Fruit fly (Drosophila melanogaster) Kc167 (cell line): ENCODE measurements around the gene CG44038.

Source experiments
- Myc ChIP-seq: fragments of >200 bp; optimal IDR thresholded peaks from 2 replicates; lab custom pipeline; 2017; ENCODE audit warnings: missing external identifiers
- Sin3A ChIP-seq: fragments of >200 bp; optimal IDR thresholded peaks from 2 replicates; lab custom pipeline; 2018; ENCODE audit warnings: missing external identifiers
- h ChIP-seq: fragments of >200 bp; optimal IDR thresholded peaks from 3 replicates; lab custom pipeline; 2018; ENCODE audit warnings: missing external identifiers
- insv ChIP-seq: fragments of >200 bp; optimal IDR thresholded peaks from 3 replicates; lab custom pipeline; 2018; ENCODE audit warnings: missing external identifiers
- psq ChIP-seq: fragments of >200 bp; optimal IDR thresholded peaks from 2 replicates; lab custom pipeline; 2017; ENCODE audit warnings: missing external identifiers
- ttk ChIP-seq: sonication (Bioruptor generic); optimal IDR thresholded peaks from 2 replicates; lab custom pipeline; 2017; ENCODE audit warnings: missing external identifiers

The CG44038 gene

DNA sequence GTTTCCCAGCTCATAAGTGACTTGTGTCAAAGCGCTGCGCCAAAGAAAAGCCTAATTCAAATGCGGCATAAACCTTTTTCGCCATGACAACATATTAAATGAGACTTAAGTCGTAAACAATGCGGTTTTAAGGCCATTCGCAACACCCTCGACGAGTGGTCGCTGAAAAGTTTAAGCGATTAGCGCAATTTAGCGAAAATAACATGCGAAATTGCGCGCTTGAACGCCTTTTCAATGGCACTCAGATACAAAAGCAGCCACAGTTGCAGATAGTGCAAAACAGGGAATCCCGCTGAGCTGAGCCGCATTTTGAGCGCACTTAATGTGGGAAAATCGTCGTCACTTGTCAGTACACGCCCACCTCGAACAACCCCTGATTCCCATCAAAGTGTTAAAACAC, at the start of gene CG44038:
TSS of gene CG44038 (plus strand) at position 301 of the 400 bp plus-strand sequence.
- TF ChIP-seq h, result no peak
- no peak for TF ChIP-seq Myc (lab: Kevin White, UChicago)
- no peak for TF ChIP-seq ttk (lab: Kevin White, UChicago)
- no peak for TF ChIP-seq Sin3A (lab: Kevin White, UChicago)
- no peak for TF ChIP-seq psq (lab: Kevin White, UChicago)
- no peak for TF ChIP-seq insv (lab: Kevin White, UChicago)

DNA sequence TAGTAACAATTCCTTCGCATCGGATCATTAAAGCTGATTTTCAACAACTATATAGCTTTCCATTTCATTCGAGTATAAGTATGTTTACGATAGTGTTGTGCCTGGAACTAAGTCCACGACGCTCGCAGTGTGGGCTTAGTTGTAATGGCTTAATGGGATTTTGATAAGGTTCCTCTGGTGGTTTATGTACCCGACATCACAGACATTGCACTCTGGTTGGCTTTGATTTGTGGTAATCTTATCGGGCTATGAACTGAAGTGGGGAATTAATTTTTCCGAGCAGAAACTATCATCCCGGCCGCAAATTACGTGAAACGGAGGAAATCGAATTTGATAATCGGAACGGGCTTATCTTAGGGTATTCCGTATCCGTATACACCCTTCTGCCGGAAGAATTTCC, 49.2 kb upstream of the CG44038 start:
- TF ChIP-seq Myc (lab: Kevin White, UChicago) (no peak), h (no peak), ttk (lab: Kevin White, UChicago) (no peak), psq (lab: Kevin White, UChicago) (no peak), Sin3A (lab: Kevin White, UChicago) (no peak), insv (lab: Kevin White, UChicago) (no peak)

DNA sequence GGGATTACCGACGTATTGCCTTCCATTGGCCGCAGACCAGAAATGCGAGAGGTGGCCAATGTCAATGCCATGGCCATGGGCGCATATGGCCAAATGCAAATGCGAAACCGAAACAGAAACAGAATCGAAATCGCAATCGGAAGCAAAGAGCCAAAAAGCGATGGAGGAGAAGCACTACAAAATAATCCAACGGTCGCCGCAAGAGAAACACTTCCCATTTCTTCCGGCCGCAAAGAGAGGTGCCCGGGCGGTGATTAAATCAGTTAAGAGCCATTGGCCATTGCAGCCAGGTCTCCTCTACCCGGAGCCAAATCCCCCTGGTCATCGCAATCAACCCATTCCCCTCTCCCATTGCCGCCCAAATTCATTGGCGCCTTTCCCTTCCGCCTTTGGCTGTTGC, 46.6 kb upstream of the CG44038 start, which contains the start of gene CG14742:
TSS of gene CG14742 (plus strand) at position 301 of the 400 bp plus-strand sequence.
- TF ChIP-seq Sin3A (lab: Kevin White, UChicago) (no peak), h (no peak), psq (lab: Kevin White, UChicago) (no peak), insv (lab: Kevin White, UChicago) (no peak), ttk (lab: Kevin White, UChicago) (no peak), Myc (lab: Kevin White, UChicago) (no peak)

DNA sequence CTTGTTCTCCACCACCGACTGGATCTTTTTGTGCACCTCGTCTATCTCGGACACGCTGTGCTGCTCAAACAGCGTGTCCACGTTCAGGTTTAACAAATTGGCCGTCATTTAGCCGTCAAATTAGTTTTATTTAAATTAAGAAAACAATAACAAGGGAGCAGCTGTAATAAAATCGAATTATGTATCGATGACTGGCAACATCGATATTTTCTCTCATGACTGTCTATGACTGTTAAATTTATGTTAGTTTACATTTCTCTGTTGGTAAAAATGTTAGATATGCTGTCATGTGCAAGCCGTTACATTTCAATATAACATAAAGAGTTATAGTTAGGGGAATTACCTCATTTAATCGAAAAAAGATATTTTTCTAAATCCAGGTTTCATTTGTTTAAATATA, 41.3 kb upstream of the CG44038 start, which contains the start of gene Cog1:
TSS of gene Cog1 (minus strand) at position 190 of the 400 bp plus-strand sequence.
- no peak for TF ChIP-seq psq (lab: Kevin White, UChicago)
- no peak for TF ChIP-seq h
- TF ChIP-seq Myc (lab: Kevin White, UChicago), result no peak
- TF ChIP-seq insv (lab: Kevin White, UChicago), result no peak
- no peak for TF ChIP-seq ttk (lab: Kevin White, UChicago)
- TF ChIP-seq Sin3A (lab: Kevin White, UChicago), result no peak

DNA sequence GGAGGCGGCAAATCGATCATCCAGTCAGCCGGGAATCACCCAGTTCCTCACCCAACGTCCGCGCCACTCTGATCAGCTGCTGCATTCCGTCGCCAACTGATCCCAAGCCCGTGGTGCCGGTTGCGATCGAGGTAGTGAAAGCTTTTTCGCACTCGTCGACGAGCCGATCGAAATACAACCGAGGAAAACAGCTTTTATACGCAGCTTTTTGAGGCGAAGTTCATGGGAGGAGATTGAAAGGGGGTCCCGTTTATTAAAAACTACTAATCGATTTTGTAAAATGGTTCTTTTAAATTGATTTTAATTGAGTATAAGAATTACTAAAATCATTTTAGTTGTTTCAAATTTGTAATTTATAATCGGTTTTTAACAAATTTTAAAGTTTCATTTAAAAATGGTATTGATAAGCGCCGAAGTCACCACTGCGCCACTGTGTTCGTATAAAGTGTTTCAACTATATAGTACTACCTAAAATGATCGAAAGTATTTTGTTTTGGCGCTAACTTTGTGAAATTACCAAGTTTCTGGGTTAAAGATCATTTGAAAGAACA, 39.3 kb upstream of the CG44038 start, which contains the start of gene CG4860:
TSS of gene CG4860 (minus strand) at position 99 of the 551 bp plus-strand sequence.
- TF ChIP-seq h (no peak), insv (lab: Kevin White, UChicago) (no peak), ttk (lab: Kevin White, UChicago) (no peak), psq (lab: Kevin White, UChicago) (no peak), Myc (lab: Kevin White, UChicago) (no peak), Sin3A (lab: Kevin White, UChicago) (no peak)

DNA sequence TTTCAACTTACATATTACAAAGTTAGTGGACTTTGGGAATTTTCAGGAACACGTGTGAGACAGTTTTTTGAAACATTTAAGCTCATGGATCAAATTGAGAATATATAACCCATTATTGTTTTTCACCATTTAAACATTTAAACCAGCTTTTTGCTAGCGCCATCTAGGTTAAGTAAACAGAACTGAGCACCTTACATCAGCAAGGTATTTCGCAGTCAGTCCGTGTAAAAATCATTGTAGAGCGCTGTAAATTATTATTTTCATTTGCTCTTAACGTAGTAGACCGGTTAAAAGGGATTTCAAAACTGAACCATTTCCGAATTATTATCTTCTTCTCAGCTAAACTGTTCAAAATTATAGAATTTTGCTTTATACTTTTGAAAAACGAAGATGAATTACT, 38.7 kb upstream of the CG44038 start, which contains the start of gene Rsbp15:
TSS of gene Rsbp15 (plus strand) at position 295 of the 400 bp plus-strand sequence.
- TF ChIP-seq Sin3A (lab: Kevin White, UChicago), result no peak
- no peak for TF ChIP-seq insv (lab: Kevin White, UChicago)
- no peak for TF ChIP-seq ttk (lab: Kevin White, UChicago)
- TF ChIP-seq h, result no peak
- TF ChIP-seq psq (lab: Kevin White, UChicago), result no peak
- no peak for TF ChIP-seq Myc (lab: Kevin White, UChicago)

DNA sequence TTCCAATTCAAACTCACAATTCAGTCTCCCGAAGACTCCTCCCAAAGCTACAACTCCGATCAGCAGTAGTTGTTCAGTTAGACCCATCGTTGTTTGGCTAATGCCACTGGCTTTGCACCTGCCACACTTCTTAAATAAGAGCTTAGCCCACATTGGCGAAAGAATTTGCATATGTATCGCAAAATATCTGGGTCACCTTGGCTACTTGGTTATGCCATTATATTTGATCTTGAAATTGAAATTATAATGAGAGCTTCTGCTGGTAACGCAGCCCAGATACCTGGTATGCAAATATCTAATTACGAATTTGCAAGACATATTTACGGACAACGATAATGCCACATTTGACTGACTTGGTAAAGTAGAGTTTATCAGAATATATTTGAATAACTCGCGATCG, 35.9 kb upstream of the CG44038 start, which contains the start of gene CG17404:
TSS of gene CG17404 (minus strand) at position 101 of the 400 bp plus-strand sequence.
- TF ChIP-seq Sin3A (lab: Kevin White, UChicago) (no peak), Myc (lab: Kevin White, UChicago) (no peak), psq (lab: Kevin White, UChicago) (no peak), h (no peak), ttk (lab: Kevin White, UChicago) (no peak), insv (lab: Kevin White, UChicago) (no peak)

DNA sequence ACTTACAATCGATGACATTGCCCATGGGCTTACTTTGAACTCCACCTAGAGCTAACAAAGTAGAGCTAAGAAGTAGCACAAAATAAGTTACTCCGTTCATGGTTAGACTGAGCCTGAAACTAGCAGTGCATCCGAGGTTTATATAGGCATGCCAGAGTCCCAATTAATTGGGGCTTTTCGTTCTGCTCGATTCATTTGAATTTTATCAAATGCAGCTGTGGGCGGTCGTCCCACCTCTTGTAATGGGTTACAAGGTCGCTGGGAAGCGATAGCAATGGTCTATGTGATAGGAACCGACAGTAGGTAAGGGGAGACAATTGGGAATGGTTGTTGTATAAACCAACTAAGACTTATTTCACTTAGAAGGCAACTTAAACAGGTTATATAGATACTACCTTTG, 34.5 kb upstream of the CG44038 start, which contains the start of gene CG12256:
TSS of gene CG12256 (minus strand) at position 101 of the 400 bp plus-strand sequence.
- TF ChIP-seq h, result no peak

DNA sequence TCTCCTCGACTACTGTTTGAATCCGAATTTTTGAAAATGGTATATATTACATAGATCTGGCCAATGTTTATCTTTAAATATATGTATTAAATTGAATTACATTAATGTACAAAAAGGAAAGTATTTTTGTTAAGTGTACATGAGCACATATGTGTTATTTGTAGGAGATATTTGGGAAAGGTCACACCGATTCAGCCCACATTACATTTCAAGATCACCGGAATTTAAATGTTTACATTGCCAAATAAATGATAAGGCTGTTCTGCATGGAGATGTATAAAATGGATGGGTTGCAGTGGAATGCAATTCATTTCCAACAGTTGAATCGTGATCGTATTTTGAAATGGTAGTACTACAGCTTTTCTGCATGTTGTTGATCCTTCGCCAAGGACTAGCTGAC, 31.7 kb upstream of the CG44038 start, which contains the start of gene CG3916:
TSS of gene CG3916 (plus strand) at position 301 of the 400 bp plus-strand sequence.
- TF ChIP-seq insv (lab: Kevin White, UChicago) (no peak), Sin3A (lab: Kevin White, UChicago) (no peak), h (no peak), Myc (lab: Kevin White, UChicago) (no peak), psq (lab: Kevin White, UChicago) (no peak), ttk (lab: Kevin White, UChicago) (no peak)

DNA sequence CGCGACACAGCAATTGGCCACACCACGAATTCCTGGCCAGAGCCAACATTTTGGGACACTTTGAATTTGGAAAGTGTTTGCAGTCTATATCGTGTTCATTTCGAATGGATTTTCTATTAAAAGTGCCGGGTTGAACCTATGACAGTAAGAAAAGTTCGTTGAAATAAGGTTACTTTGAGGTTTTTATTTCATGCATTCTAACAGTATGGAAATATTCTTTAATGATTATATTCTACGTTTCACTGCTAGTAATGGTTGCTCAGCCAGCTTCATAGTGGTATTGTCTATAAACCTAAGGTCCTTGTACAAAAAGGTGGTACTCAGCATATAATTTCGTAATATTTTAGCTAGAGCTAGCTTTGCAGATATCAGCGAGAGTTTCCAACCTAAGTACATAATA, 28.1 kb upstream of the CG44038 start, which contains the start of gene Pglym87:
TSS of gene Pglym87 (minus strand) at position 101 of the 400 bp plus-strand sequence.
- TF ChIP-seq Sin3A (lab: Kevin White, UChicago) (no peak), insv (lab: Kevin White, UChicago) (no peak), h (no peak), psq (lab: Kevin White, UChicago) (no peak), ttk (lab: Kevin White, UChicago) (no peak), Myc (lab: Kevin White, UChicago) (no peak)

DNA sequence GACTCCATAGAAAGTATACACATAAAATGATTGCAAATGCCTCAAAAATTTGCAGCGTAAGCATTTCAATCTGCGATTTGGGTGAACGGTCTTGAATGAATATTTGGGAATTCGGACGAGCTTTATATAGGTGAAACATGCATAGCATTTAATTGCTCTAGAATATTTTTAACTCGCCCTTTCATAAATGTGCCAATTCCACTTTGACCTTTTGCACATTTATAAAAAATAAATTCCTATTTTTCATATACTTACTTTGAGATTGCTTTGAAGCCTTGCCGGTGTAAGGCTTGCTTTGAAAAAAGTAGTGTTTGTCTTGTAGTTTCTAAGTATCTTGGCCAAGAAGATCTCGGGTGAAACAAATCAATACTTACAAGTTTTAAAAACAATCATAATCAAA, 26.2 kb upstream of the CG44038 start, which contains the start of gene Cyp313a5:
TSS of gene Cyp313a5 (minus strand) at position 101 of the 400 bp plus-strand sequence.
- TF ChIP-seq insv (lab: Kevin White, UChicago) (no peak), ttk (lab: Kevin White, UChicago) (no peak), h (no peak), Sin3A (lab: Kevin White, UChicago) (no peak), psq (lab: Kevin White, UChicago) (no peak), Myc (lab: Kevin White, UChicago) (no peak)

DNA sequence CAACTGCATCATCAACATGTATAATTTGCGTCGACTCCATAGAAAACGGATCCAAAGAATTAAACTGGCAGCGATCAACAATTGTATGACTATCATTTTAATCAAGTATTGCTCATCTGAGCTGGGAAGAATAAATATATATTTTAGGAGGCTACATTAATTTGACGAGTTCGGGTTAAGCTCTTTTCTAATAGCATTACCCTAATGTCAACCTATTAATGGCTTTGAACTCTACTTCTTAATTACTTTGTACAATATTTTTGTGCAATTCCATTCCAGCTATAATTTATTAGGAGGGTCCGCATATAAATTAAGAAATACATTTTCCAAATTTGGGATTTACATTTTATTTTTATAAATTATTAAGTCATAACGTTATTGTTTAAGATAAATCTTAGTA, 24.0 kb upstream of the CG44038 start, which contains the start of gene Cyp313a2:
TSS of gene Cyp313a2 (minus strand) at position 101 of the 400 bp plus-strand sequence.
- TF ChIP-seq Sin3A (lab: Kevin White, UChicago) (no peak), insv (lab: Kevin White, UChicago) (no peak), psq (lab: Kevin White, UChicago) (no peak)
